Fruit fly (Drosophila melanogaster): Measurements from ENCODE around the gene Slbp.

Gene Slbp

dm6 chr3R:29146710-29147109 is 6.4 kb downstream of the Slbp start, which contains the start of gene CG14511:
CG14511 (minus strand) TSS chr3R:29146893.
- TF ChIP-seq CG17801 (GFP tag; optimal IDR thresholded peaks at IDR 0.05; ENCODE audit: partially characterized antibody), result no peak

DNA sequence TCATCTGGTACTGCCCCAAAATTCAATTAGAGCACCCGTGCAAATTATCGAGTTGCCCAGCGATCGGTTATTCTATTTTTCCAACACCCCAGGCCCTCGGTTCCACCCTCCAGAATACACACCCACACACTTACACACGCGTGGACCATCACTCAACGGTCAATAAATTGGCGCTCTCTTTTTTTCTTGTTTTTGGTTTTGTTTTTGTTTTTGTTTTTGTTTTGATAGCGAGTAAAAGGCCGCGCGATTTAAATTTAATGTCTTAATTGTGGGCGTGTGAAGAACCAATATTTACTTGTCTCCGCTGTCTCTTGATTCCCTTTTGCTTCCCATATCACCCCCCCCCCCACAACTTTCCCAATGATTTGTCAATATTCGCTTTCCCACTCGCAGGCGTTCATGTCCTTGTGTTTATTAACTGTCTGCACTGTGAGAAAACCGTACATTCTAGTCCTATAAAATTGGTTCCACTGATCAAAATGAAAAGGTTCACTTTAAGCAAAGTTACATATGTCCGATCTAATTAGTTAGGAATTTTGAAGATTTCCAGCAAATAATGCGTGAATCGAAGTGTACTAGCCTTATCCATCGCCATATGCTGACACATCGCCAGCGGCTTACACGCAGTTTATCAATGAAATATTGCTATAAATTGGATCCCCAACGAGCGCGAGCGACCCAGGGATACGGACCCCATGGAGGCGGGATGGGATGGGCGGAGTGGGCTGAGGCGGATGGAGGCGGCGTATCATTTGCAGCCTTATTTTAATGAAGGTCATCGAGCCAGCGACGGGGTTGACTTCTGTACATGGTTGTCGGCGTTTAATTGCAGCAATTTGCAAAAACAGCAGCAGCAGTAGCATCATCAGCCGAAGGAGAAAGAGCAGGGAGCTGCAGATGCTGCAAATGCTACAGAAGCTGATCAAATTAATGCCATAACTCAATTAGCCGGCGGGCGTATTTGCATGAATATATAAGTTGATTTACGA is 13.0 kb downstream of the Slbp start:
- no peak for TF ChIP-seq CG17801 (GFP tag; optimal IDR thresholded peaks at IDR 0.05; ENCODE audit: partially characterized antibody)

DNA sequence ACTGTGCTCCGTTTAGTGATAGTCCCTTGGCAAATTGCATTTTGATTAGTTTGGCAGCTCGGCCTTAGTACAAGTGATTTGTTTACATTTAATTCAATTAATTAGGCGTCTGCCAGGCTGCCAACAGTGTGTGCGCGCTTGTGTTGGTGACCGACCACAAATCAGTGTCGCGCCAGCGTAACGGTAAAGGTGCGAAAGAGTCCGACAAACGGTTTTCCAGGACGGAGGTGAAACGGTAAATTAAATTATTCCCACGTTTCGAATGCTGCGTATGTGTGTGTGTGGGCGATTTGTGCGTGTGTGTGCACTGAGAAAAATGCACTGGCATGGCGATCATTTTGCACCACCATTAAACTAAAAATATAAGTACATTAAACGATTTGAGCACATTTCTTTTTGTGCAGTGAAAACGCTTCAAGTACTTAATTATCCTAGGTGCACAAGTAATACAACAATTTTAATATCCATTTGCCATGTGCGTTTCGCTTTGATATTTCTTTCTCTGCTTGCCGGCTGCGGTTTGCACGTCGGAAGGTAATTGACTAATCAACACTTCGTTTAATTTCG is 14.0 kb downstream of the Slbp start:
- TF ChIP-seq CG17801 (GFP tag; optimal IDR thresholded peaks at IDR 0.05; ENCODE audit: partially characterized antibody), result peak; percentile 68

dm6 chr3R:29138407-29138806 is 14.7 kb downstream of the Slbp start, which contains the start of the genes Alg13 and superdeath:
Alg13 (minus strand) TSS chr3R:29138573.
superdeath (plus strand) TSS chr3R:29138662.
- no peak for TF ChIP-seq CG17801 (GFP tag; optimal IDR thresholded peaks at IDR 0.05; ENCODE audit: partially characterized antibody)

DNA sequence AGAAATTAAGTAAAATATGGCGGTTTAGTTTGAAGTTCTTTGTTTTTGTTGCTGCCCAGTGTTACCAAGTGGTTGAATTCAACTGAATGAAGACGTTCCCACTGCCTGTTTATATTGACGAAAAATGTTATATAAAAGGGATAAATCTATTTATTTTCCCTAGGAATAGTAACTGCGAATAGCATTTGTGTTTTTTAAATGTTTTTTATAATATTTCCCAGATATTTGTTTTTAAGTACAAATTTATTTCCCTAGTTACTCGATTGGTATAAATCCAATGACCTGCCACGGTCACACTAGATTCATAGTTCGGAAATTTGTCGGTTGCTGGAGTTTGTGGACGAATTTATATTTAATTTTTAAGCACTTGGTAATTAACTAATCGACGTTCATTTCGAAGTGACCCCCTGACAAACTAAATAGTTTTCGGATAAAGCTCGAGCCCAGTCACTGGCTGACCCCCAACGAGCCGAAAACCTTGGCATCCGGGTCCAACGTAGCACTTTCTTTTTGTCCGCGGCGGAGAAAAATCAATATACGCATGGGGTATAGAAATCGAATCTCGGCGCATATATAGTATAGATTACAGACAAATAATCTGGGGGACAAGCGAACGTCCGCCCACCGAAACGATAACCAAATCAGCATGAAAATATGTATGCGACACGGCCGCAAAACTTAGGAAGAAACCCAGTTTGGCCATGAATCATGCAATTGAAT is 22.0 kb downstream of the Slbp start, which contains the start of the genes dgt6 and Vha100-1:
Gene dgt6 (minus strand): TSS at position 71 of the 720 bp plus-strand sequence.
Gene Vha100-1 (plus strand): TSS at position 292 of the 720 bp plus-strand sequence.
- peak; percentile 36 for TF ChIP-seq CG17801 (GFP tag; optimal IDR thresholded peaks at IDR 0.05; ENCODE audit: partially characterized antibody)

- TF ChIP-seq CG17801 (GFP tag; optimal IDR thresholded peaks at IDR 0.05; ENCODE audit: partially characterized antibody), result peak; percentile 76
Observed at dm6 chr3R:29124128-29124527, 28.9 kb downstream of the Slbp start.

dm6 chr3R:29122817-29123611 is 30.1 kb downstream of the Slbp start, which contains the start of the genes yem and Ctl2:
yem (minus strand) TSS chr3R:29122879.
Ctl2 (plus strand) TSS chr3R:29123370.
- TF ChIP-seq CG17801 (GFP tag; optimal IDR thresholded peaks at IDR 0.05; ENCODE audit: partially characterized antibody), result peak; percentile 41

DNA sequence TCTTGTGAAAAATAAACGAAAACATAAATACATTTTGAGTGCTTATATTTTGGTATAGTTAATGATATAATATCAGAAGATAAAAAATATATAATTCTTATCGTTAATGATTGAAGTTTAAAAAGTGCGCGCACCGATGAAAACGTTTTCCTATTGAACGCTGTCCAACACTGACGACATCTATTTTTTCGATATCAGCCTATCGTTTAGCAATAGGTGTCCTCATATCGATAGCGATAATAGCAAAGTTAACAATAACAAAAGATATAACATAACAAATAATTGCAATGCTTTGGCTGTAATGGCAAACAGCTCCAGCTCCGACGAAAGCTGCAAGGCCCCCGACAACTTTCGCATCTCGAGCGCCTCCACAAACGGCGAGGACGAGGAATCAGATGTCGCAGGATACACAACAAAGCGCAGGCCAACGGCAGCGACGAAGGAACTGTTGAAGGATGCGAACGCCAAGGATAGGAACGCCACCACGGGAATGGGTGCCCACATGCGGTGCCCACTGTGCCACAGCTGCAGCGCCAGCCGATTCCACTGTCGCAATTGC is 36.8 kb downstream of the Slbp start, which contains the start of gene Atg14:
Gene Atg14 (plus strand): TSS at position 225 of the 559 bp plus-strand sequence.
- TF ChIP-seq CG17801 (GFP tag; optimal IDR thresholded peaks at IDR 0.05; ENCODE audit: partially characterized antibody), result peak; percentile 51

- TF ChIP-seq CG17801 (GFP tag; optimal IDR thresholded peaks at IDR 0.05; ENCODE audit: partially characterized antibody), result no peak
Observed at dm6 chr3R:29113392-29113791, 39.7 kb downstream of the Slbp start.

dm6 chr3R:29112398-29113150 is 40.5 kb downstream of the Slbp start, which contains the start of the genes alpha-Man-Ib and Pdhb:
alpha-Man-Ib (minus strand) TSS chr3R:29112822.
Pdhb (plus strand) TSS chr3R:29113071.
- peak; percentile 66 for TF ChIP-seq CG17801 (GFP tag; optimal IDR thresholded peaks at IDR 0.05; ENCODE audit: partially characterized antibody)

DNA sequence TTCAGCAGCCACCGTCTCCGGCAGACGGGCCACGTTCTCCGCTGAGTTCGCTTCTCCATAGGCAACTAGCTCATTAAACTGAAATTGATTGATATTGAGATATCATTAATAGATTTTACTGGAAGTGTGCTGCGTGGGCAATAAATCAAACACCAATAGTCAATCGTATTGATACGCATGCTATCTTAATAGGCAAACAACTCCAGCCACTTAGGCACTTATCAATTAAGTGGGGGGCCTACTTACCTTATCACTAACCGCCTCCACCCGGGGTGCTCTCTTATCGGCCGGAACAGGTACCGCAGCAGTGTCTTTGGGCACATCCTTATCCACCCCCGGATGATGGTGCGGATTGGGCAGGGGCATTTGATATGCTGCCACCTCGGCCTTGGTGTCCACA is 41.3 kb downstream of the Slbp start:
- no peak for TF ChIP-seq CG17801 (GFP tag; optimal IDR thresholded peaks at IDR 0.05; ENCODE audit: partially characterized antibody)

DNA sequence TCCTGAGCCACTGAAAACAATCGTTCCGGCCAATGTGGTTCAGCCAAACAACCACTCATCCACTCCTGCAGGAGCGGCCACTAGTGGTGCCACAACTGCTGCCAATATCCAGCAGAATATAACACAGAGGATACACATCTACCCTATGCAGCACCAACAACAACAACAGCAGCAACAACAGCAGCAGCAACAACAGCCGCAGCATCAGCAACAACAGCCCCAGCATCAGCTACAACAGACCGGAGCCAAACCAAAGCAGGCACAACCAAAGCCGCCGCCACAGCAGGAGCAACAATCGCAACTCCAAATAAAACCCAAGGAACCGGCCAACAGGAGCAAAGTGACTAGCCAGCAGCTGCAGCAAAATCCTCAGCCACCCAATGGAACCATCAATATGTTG is 49.8 kb downstream of the Slbp start:
- no peak for TF ChIP-seq CG17801 (GFP tag; optimal IDR thresholded peaks at IDR 0.05; ENCODE audit: partially characterized antibody)
